Fruit fly (Drosophila melanogaster): ENCODE data around the gene CG46465.
A peak's percentile ranks its signal among the peaks of the same experiment; 100 is the strongest.

The CG46465 gene

DNA sequence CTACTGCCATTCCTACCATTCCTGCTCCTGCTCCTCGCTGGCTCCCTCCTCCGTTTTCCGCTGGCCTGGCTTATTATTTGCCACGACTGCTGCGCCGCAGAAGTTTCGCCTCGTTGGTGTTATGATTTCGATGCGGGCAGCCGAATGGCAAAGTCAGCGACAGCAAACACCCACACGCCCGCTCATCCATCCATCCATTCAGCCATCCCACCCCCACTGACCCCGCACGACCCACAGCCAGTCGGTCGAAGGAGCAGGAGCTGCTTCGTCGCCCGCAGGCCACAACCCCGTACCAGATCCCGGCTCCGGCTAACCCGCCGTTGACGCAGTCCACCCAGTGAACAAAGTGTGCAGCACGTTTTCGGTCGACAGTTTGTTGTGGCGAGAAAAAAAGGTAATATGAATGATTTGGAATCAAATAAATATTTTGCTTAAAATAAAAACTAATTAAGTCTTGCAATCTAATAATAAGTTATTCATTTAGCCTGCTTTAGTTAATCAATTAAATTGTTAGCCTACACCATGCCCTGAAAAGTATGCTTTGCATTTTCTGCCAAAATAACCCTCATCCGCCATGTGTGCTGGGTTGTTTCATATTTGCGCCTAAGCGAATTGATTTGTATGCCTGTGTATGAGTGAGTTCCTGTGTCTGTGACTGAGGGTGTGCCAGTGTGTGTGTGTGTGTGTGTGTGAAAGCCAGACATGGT lies 34.3 kb downstream of the CG46465 start:
- TF ChIP-seq CG17801 (GFP tag; optimal IDR thresholded peaks at IDR 0.05; ENCODE audit: partially characterized antibody), result no peak

DNA sequence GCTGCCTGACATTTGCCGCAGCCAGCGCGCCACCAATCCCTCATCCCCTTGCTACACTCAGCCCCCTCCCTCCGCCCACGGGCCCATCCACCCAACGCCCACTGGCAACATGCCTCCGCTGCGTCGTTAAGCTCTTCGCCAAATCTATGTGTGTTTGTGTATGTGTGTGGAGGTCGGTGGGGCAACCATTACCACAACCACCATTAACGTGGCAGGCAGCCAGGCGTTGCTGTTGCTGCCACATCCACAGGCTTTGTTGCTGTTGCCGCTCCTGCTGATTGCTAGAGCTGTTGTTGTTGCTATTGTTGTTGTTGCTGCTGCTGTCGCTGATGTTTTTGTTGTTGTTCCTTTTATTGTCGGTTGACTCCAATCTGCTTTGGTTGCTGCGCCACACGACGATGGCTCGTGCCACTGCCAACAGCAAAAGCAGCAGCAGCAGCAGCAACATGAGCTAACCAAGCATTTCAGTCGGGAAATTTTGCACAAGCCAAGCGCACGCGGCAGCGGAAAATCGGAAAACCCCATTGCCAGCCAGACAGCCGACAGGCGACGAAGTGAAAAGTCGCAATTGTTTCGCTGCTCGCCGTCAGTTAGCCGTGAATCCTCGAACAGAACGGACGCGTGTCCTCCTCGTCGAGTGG lies 35.1 kb downstream of the CG46465 start, which contains the start of gene Sidpn:
TSS of gene Sidpn (plus strand) at position 465 of the 641 bp plus-strand sequence.
- no peak for TF ChIP-seq CG17801 (GFP tag; optimal IDR thresholded peaks at IDR 0.05; ENCODE audit: partially characterized antibody)

DNA sequence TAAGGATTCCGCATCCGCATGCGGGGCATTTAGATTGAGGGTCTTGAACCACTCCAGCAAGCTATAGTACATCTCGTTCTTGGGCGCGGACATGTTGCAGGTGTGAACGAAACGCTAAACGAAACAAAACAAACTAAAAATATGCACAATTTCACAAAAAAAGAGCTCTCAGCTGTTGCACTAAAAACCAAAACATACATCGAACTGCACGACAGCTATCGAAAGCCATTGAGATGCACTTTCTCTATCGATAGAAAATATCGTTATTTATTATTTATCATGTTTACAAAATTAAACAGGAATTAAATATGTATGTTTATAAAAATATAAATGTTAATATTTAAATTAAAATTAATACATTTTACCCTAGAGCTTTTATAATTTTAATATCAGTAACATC lies 41.0 kb downstream of the CG46465 start, which contains the start of gene hook:
TSS of gene hook (minus strand) at position 211 of the 400 bp plus-strand sequence.
- peak; percentile 32 for TF ChIP-seq CG17801 (GFP tag; optimal IDR thresholded peaks at IDR 0.05; ENCODE audit: partially characterized antibody)

DNA sequence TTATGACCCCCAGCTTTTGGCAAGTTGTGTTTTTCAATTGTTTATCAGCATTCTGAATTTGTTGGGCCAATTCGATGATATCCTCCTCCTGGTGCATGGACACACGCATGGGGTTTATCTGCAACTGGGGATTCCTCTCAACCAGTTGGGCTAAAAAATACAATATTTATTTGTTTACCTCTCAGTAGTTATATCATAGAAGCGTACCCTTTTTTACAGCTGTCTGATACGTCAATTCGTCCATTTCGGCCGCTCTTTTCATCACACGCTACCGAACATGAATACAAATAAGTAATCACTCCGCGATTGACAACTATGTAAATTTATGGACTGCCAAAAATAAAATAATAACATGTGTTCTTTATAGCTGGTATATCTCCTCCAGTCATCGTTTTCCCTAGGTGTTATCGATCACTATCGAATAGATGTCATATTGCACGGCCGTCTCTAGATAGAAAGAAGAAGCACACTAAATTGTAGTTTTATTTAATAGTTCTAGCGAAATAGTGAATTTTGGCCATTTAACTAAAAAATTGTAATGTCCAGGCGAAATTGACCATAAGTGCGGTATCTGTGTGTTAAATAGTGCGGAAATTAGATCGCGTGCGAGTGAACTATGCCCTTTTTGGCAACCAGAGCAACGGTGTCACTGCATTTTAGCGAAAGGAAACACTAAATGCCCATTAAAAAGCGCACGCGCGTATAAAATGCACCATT lies 42.1 kb downstream of the CG46465 start, which contains the start of the genes mib2 and CG31800:
TSS of gene mib2 (plus strand) at position 232 of the 717 bp plus-strand sequence.
TSS of gene CG31800 (minus strand) at position 364 of the 717 bp plus-strand sequence.
- TF ChIP-seq CG17801 (GFP tag; optimal IDR thresholded peaks at IDR 0.05; ENCODE audit: partially characterized antibody), result peak; percentile 11

DNA sequence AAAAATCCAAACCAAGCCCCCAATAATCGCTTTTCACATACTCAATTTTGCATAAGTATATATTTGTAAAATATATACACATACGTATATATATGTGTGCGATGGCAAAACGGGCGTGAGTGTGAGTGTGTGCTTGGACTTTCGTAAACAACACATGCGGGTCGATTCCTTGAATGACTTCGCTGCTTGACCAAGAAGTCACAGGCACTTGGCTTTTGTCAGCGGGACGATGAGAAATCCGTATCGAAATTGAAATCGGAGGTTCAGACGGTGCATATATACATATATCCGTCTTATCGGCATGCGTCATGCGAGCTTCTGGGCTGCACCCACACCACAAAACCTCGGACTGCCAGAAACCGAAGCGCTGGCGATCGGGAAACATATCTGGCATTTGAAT lies 42.7 kb downstream of the CG46465 start:
- TF ChIP-seq CG17801 (GFP tag; optimal IDR thresholded peaks at IDR 0.05; ENCODE audit: partially characterized antibody), result no peak

DNA sequence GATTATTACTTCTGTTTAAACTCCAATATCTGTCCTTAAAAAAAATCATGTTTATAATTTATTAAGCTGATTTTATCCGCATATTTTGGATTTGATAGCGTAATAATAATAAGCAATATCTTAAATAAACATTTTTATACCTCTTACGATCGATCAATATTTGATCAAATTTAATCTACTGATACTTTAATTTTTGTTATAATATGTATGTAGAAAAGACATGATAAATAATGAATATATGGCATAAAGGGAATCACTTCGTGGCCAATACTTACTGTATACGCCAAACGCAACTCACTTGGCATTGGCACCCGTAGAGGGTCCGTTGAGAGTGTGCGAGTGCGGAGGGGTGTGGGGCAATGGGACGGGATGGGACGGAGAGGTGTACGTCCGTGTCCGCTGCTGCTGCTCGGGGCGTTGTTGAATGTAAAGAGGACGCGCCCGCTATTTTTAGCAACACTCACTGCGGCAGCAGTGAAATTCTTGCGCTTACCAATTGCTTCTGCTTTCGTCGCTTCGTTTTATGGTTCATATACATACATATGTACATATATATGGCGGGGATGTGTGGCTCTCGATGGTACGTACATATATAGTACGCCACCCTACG lies 43.9 kb downstream of the CG46465 start:
- no peak for TF ChIP-seq CG17801 (GFP tag; optimal IDR thresholded peaks at IDR 0.05; ENCODE audit: partially characterized antibody)

DNA sequence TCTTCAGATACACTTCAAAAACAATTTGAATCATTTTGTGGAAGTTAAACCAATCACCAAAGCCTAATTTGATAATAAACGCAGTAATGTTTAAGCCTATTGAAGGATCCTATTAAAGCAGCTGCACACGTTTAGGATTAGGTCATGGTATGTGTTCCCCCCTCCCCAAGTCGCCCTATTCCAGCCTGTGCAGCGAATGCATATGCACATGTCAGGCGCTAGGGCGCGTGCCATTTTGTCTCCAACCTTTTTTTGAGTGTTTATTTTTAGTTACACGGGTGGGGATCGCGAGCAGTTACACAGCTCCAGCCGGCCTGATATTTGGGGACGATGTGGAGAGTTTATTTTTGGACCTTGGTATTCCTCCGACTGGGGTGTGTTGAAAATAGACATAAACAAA lies 44.7 kb downstream of the CG46465 start:
- TF ChIP-seq CG17801 (GFP tag; optimal IDR thresholded peaks at IDR 0.05; ENCODE audit: partially characterized antibody), result no peak

DNA sequence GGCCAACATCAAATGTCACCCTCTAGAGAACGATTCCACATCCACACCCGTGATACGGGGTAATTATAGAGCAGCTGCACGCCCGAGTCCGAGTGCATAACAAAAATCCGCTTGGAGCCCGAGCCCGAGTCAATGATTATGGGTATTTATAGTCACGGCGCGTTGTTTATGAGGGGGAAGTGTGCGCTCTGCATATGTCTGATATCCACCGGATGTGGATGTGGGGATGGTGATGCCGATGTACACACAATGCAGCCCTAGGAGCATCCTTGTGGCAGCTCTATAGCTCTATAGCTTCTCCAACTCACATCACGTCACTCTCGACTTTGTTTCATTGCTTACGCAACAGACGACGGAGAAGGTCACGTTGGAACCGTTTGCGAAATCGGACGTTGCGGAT lies 45.2 kb downstream of the CG46465 start:
- no peak for TF ChIP-seq CG17801 (GFP tag; optimal IDR thresholded peaks at IDR 0.05; ENCODE audit: partially characterized antibody)

DNA sequence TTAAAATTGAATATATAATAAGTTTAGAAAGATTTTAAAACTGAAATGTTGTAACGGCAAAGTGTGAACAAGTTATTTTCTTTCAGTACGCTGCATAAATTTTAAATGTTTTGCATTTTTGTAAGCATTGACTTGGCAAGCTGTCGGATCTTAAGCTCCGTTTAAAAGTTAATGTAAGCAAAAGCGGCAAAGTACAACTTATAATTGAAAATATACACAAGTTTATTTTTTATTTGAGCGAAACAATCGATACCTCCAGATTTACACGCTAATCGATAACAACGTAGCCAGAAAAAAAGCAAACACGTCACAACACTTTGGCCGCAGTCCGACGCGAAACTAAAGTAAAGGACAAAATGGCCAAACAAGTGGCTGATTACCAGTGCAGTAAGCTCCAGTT lies 49.3 kb downstream of the CG46465 start, which contains the start of gene Catsup:
TSS of gene Catsup (plus strand) at position 273 of the 400 bp plus-strand sequence.
- peak; percentile 2 for TF ChIP-seq CG17801 (GFP tag; optimal IDR thresholded peaks at IDR 0.05; ENCODE audit: partially characterized antibody)

All from ovary, adult (tissue).